Worm (Caenorhabditis elegans): ENCODE data around the gene F01D5.5.

- TF ChIP-seq dmd-8 (GFP tag; IDR thresholded peaks at IDR 0.05) = no peak
- TF ChIP-seq ama-1 (optimal IDR thresholded peaks at IDR 0.05) = no peak
- TF ChIP-seq pha-4 (GFP tag; IDR thresholded peaks at IDR 0.05) = no peak
- no peak for TF ChIP-seq pha-4 (tag; optimal IDR thresholded peaks at IDR 0.05)
- TF ChIP-seq unc-130 (GFP tag; optimal IDR thresholded peaks at IDR 0.05) = no peak
Measured at ce11 chrII:14042836-14043604, 40.9 kb upstream of the F01D5.5 start.
